Worm (Caenorhabditis elegans) whole organism, L4 larva: ENCODE data around the gene ZK666.8.

Experiments used
- F49E8.2 ChIP-seq: sonication (generic microtip); optimal IDR thresholded peaks from 2 replicates; lab custom pipeline; 2016; ENCODE audit warnings: missing compliant biosample characterization, mild to moderate bottlenecking, missing genetic modification characterization, borderline replicate concordance
- Y75B8A.6 ChIP-seq: fragments of 200-800 bp; sonication (Bioruptor generic); IDR thresholded peaks from 2 replicates; pipeline ENCODE4 v1.3.6; 2022; ENCODE audit warnings: missing genetic modification reagents, missing genetic modification characterization, missing compliant biosample characterization
- ZK546.5 ChIP-seq, 2 experiments: sonication (generic microtip); optimal IDR thresholded peaks; 2 replicates each; lab custom pipeline; 2017; ENCODE audit warnings: missing biosample characterization in 2 of 2, missing genetic modification characterization in 2 of 2
- ceh-20 ChIP-seq: fragments of 200-800 bp; sonication (Bioruptor generic); IDR thresholded peaks from 2 replicates; pipeline ENCODE4 v1.3.6; 2022; ENCODE audit warnings: missing genetic modification reagents, missing genetic modification characterization, missing compliant biosample characterization
- ceh-44 ChIP-seq: fragments of 200-800 bp; sonication (Bioruptor generic); IDR thresholded peaks from 2 replicates; pipeline ENCODE4 v1.3.6; 2022; ENCODE audit warnings: missing genetic modification reagents, missing genetic modification characterization, missing compliant biosample characterization
- ceh-62 ChIP-seq: sonication (generic microtip); optimal IDR thresholded peaks from 2 replicates; lab custom pipeline; 2017; ENCODE audit warnings: missing biosample characterization, missing genetic modification characterization
- dmd-8 ChIP-seq: fragments of 200-800 bp; sonication (Bioruptor generic); IDR thresholded peaks from 2 replicates; pipeline ENCODE4 v1.3.6; 2022; ENCODE audit warnings: missing genetic modification characterization, missing compliant biosample characterization
- dmd-9 ChIP-seq: fragments of 200-800 bp; sonication (Bioruptor generic); IDR thresholded peaks from 2 replicates; pipeline ENCODE4 v1.3.6; 2022; ENCODE audit warnings: missing genetic modification reagents, missing genetic modification characterization, missing compliant biosample characterization
- dpl-1 ChIP-seq: fragments of 150-350 bp; optimal IDR thresholded peaks from 2 replicates; lab custom pipeline; 2014; ENCODE audit warnings: missing biosample characterization, missing genetic modification reagents, missing genetic modification characterization
- duxl-1 ChIP-seq: sonication (generic microtip); optimal IDR thresholded peaks from 2 replicates; lab custom pipeline; 2016; ENCODE audit warnings: mild to moderate bottlenecking, missing genetic modification characterization, moderate library complexity, missing compliant biosample characterization; ENCODE audit not compliant: poor library complexity
- dve-1 ChIP-seq: sonication (generic microtip); optimal IDR thresholded peaks from 2 replicates; lab custom pipeline; 2017; ENCODE audit warnings: antibody characterized with exemption, mild to moderate bottlenecking, missing genetic modification characterization, missing compliant biosample characterization; ENCODE audit not compliant: insufficient read depth
- egl-27 ChIP-seq: sonication (generic microtip); optimal IDR thresholded peaks from 3 replicates; lab custom pipeline; 2017; ENCODE audit warnings: missing biosample characterization, missing genetic modification reagents, missing genetic modification characterization
- gei-8 ChIP-seq: fragments of 200-800 bp; sonication (Bioruptor generic); optimal IDR thresholded peaks from 2 replicates; lab custom pipeline; 2018; ENCODE audit warnings: mild to moderate bottlenecking, missing genetic modification characterization, missing compliant biosample characterization
- hlh-11 ChIP-seq: fragments of 200-800 bp; sonication (Bioruptor generic); optimal IDR thresholded peaks from 2 replicates; lab custom pipeline; 2018; ENCODE audit warnings: mild to moderate bottlenecking, missing genetic modification characterization, missing compliant biosample characterization
- hlh-30 ChIP-seq: sonication (generic microtip); optimal IDR thresholded peaks from 2 replicates; lab custom pipeline; 2017; ENCODE audit warnings: antibody characterized with exemption, mild to moderate bottlenecking, missing genetic modification characterization, missing compliant biosample characterization; ENCODE audit not compliant: insufficient read depth
- jun-1 ChIP-seq: fragments of 150-350 bp; optimal IDR thresholded peaks from 2 replicates; lab custom pipeline; 2014; ENCODE audit warnings: missing biosample characterization, missing genetic modification reagents, missing genetic modification characterization
- lim-7 ChIP-seq: fragments of 200-800 bp; sonication (Bioruptor generic); IDR thresholded peaks from 2 replicates; pipeline ENCODE4 v1.3.6; 2022; ENCODE audit warnings: missing genetic modification characterization, missing compliant biosample characterization
- lin-1 ChIP-seq: fragments of 200-800 bp; sonication (Bioruptor generic); IDR thresholded peaks from 2 replicates; pipeline ENCODE4 v1.3.6; 2022; ENCODE audit warnings: missing genetic modification reagents, missing genetic modification characterization, missing compliant biosample characterization
- lin-15B ChIP-seq: fragments of 150-350 bp; sonication (generic microtip); optimal IDR thresholded peaks from 3 replicates; lab custom pipeline; 2014; ENCODE audit warnings: missing biosample characterization, missing genetic modification characterization
- lin-29 ChIP-seq: fragments of 200-800 bp; sonication (Bioruptor generic); IDR thresholded peaks from 2 replicates; pipeline ENCODE4 v1.3.6; 2022; ENCODE audit warnings: missing genetic modification reagents, missing genetic modification characterization, missing compliant biosample characterization
- lin-38 ChIP-seq: fragments of 200-800 bp; sonication (Bioruptor generic); IDR thresholded peaks from 2 replicates; pipeline ENCODE4 v1.3.6; 2022; ENCODE audit warnings: missing genetic modification reagents, missing genetic modification characterization, missing compliant biosample characterization
- lsy-2 ChIP-seq, 2 experiments: fragments of 150-350 bp in 1 of 2; sonication (generic microtip) in 1 of 2; optimal IDR thresholded peaks; 2 replicates each; lab custom pipeline; 2014 to 2017; ENCODE audit warnings: missing biosample characterization in 2 of 2, missing genetic modification characterization in 2 of 2
- madf-9 ChIP-seq: fragments of 200-800 bp; sonication (Bioruptor generic); conservative IDR thresholded peaks from 2 replicates; pipeline ENCODE4 v1.3.6; 2022; ENCODE audit warnings: missing genetic modification reagents, missing genetic modification characterization, missing compliant biosample characterization
- mdl-1 ChIP-seq, 2 experiments: fragments of 150-350 bp in 1 of 2; sonication (generic microtip) in 1 of 2; optimal IDR thresholded peaks; 2 replicates each; lab custom pipeline; 2014 to 2017; ENCODE audit warnings: missing biosample characterization in 2 of 2, missing genetic modification characterization in 2 of 2
- mep-1 ChIP-seq: fragments of 150-350 bp; sonication (generic microtip); optimal IDR thresholded peaks from 3 replicates; lab custom pipeline; 2014; ENCODE audit warnings: missing biosample characterization, missing genetic modification characterization
- mes-2 ChIP-seq: sonication (generic microtip); optimal IDR thresholded peaks from 2 replicates; lab custom pipeline; 2016; ENCODE audit warnings: missing genotype, mild to moderate bottlenecking, missing genetic modification characterization, missing compliant biosample characterization; ENCODE audit not compliant: poor library complexity, severe bottlenecking
- mxl-2 ChIP-seq: fragments of 200-800 bp; sonication (Bioruptor generic); conservative IDR thresholded peaks from 2 replicates; pipeline ENCODE4 v1.3.6; 2022; ENCODE audit warnings: missing genetic modification reagents, missing genetic modification characterization, missing compliant biosample characterization
- mxl-3 ChIP-seq: fragments of 200-800 bp; sonication (Bioruptor generic); optimal IDR thresholded peaks from 2 replicates; lab custom pipeline; 2018; ENCODE audit warnings: mild to moderate bottlenecking, missing genetic modification characterization, missing compliant biosample characterization
- nhr-102 ChIP-seq: sonication (generic microtip); optimal IDR thresholded peaks from 2 replicates; lab custom pipeline; 2016; ENCODE audit warnings: mild to moderate bottlenecking, missing genetic modification characterization, moderate library complexity, missing compliant biosample characterization
- nhr-111 ChIP-seq: fragments of 200-800 bp; sonication (Bioruptor generic); optimal IDR thresholded peaks from 2 replicates; lab custom pipeline; 2018; ENCODE audit warnings: mild to moderate bottlenecking, missing genetic modification characterization, missing compliant biosample characterization
- nhr-28 ChIP-seq: fragments of 150-350 bp; optimal IDR thresholded peaks from 2 replicates; lab custom pipeline; 2014; ENCODE audit warnings: missing biosample characterization, missing genetic modification characterization
- nhr-48 ChIP-seq: sonication (generic microtip); optimal IDR thresholded peaks from 2 replicates; lab custom pipeline; 2016; ENCODE audit warnings: mild to moderate bottlenecking, missing genetic modification characterization, missing compliant biosample characterization
- nhr-76 ChIP-seq: fragments of 150-350 bp; optimal IDR thresholded peaks from 2 replicates; lab custom pipeline; 2014; ENCODE audit warnings: missing biosample characterization, missing genetic modification characterization
- pha-4 ChIP-seq, 2 experiments: fragments of 150-350 bp in 1 of 2; fragments of 200-800 bp in 1 of 2; sonication (Bioruptor generic) in 1 of 2; IDR thresholded peaks in 1 of 2; optimal IDR thresholded peaks in 1 of 2; 2 replicates each; pipeline versions ENCODE4 v1.3.6 to Lab custom; 2014 to 2022; ENCODE audit warnings: missing genetic modification characterization in 2 of 2, missing genetic modification reagents in 2 of 2, missing biosample characterization in 1 of 2, missing compliant biosample characterization in 1 of 2
- pqm-1 ChIP-seq: sonication (generic microtip); optimal IDR thresholded peaks from 2 replicates; lab custom pipeline; 2017; ENCODE audit warnings: missing biosample characterization, missing genetic modification characterization
- spr-3 ChIP-seq: fragments of 200-800 bp; sonication (Bioruptor generic); optimal IDR thresholded peaks from 2 replicates; lab custom pipeline; 2018; ENCODE audit warnings: mild to moderate bottlenecking, missing genetic modification characterization, missing compliant biosample characterization
- tag-97 ChIP-seq: fragments of 200-800 bp; sonication (Bioruptor generic); IDR thresholded peaks from 2 replicates; pipeline ENCODE4 v1.3.6; 2022; ENCODE audit warnings: missing genetic modification characterization, missing compliant biosample characterization
- unc-62 ChIP-seq, 3 experiments: fragments of 150-350 bp in 1 of 3; sonication (generic microtip); optimal IDR thresholded peaks in 2 of 3; peaks in 1 of 3; 1 replicate in 1 of 3; 2 replicates in 2 of 3; lab custom pipeline; 2014 to 2017; ENCODE audit warnings: missing biosample characterization in 3 of 3, missing genetic modification characterization in 3 of 3, missing genetic modification reagents in 3 of 3, missing genotype in 1 of 3
- zfp-3 ChIP-seq: fragments of 200-800 bp; sonication (Bioruptor generic); conservative IDR thresholded peaks from 2 replicates; pipeline ENCODE4 v1.3.6; 2022; ENCODE audit warnings: missing genetic modification reagents, missing genetic modification characterization, missing compliant biosample characterization
- zip-2 ChIP-seq: fragments of 150-350 bp; optimal IDR thresholded peaks from 2 replicates; lab custom pipeline; 2014; ENCODE audit warnings: missing biosample characterization, missing genetic modification characterization

ZK666.8 gene

DNA sequence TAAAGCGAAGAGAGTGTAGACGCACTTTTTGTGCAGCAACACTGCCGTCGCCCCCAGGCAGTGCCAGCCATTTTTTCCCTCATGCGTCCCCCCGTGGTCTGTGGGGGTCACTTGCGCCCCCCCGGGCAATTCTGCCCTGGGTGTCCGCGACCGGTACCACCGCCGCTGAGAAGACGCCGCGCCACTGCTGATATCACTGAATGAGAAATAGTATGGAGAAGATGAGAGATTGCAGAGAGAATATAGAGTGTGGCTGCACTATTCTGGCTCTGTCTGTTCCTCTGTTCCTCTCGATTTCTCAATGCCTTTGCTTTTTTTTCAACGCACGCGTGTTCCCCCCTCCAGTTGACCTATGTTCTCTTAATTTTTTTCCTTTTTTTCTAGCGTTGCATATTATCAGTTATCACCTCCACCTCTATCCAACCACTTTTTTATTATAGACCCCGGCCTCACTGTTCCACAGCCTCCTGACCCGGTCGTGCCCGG lies 34.8 kb upstream of the ZK666.8 start, which contains the start of gene mab-10 (continued):
- no peak for TF ChIP-seq egl-27 (tag; lab: Kevin White, UChicago)
- TF ChIP-seq lin-1 (GFP tag; lab: Robert Waterston, UW): peak; percentile 23; the same call in 1 of the 2 replicates
- no peak for TF ChIP-seq ZK546.5 (tag; optimal IDR thresholded peaks at IDR 0.05; lab: Kevin White, UChicago)
- peak; percentile 20 for TF ChIP-seq duxl-1 (tag; lab: Kevin White, UChicago)
- TF ChIP-seq mes-2: peak; percentile 55
- TF ChIP-seq lim-7 (GFP tag; lab: Robert Waterston, UW): 0 out of 2 replicates have a peak, but pooled peaks have one; percentile 7
- TF ChIP-seq lsy-2 (tag; optimal IDR thresholded peaks at IDR 0.05; lab: Kevin White, UChicago): peak in 1 of 2 experiments; percentile 53
- TF ChIP-seq zfp-3 (GFP tag; lab: Robert Waterston, UW): no peak
- peak; percentile 46; the same call in 1 of the 2 replicates for TF ChIP-seq ceh-20 (GFP tag; lab: Robert Waterston, UW)
- no peak for TF ChIP-seq Y75B8A.6
- TF ChIP-seq dmd-8: no peak
- no peak for TF ChIP-seq unc-62 (GFP tag; optimal IDR thresholded peaks at IDR 0.05 in 1 of 2; lab: Kevin White, UChicago)
- TF ChIP-seq unc-62 (tag; optimal IDR thresholded peaks at IDR 0.05; lab: Kevin White, UChicago): no peak
- TF ChIP-seq lin-15B (tag; lab: Kevin White, UChicago): no peak
- peak; percentile 90 for TF ChIP-seq hlh-11
- peak; percentile 14 to 80 for TF ChIP-seq mdl-1 (tag; optimal IDR thresholded peaks at IDR 0.05; lab: Kevin White, UChicago)

DNA sequence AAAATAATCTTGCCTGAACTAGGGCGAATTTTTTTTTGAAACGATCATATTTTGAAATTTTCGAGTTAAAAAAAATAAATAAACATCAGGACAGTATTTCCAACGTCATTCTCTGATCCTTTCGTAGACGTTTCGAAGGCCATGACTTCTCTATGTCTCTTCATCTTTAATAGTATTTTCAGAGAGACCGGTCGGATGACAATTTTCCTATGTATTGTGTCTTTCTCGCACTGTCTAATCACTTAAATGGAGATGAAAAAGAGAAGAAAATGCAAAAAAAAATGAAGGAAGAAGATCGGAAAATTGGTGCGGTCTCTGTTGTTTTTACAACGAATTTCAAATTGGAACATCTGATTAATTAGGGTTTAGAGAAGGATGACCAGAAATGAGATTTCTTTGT lies 32.2 kb upstream of the ZK666.8 start:
- TF ChIP-seq nhr-28: peak; percentile 53
- TF ChIP-seq madf-9: no peak
- no peak for TF ChIP-seq pha-4 (GFP tag; IDR thresholded peaks at IDR 0.05; lab: Robert Waterston, UW)
- no peak for TF ChIP-seq pha-4 (tag; optimal IDR thresholded peaks at IDR 0.05; lab: Kevin White, UChicago)
- TF ChIP-seq hlh-30 (tag; lab: Kevin White, UChicago): peak; percentile 38
- TF ChIP-seq mep-1: peak; percentile 41
- peak in 1 of 2 experiments; percentile 31 for TF ChIP-seq unc-62 (GFP tag; optimal IDR thresholded peaks at IDR 0.05 in 1 of 2; lab: Kevin White, UChicago)
- no peak for TF ChIP-seq unc-62 (tag; optimal IDR thresholded peaks at IDR 0.05; lab: Kevin White, UChicago)
- TF ChIP-seq hlh-11: peak; percentile 50
- TF ChIP-seq lin-38 (GFP tag; lab: Robert Waterston, UW): no peak
- TF ChIP-seq nhr-102 (tag; lab: Kevin White, UChicago): no peak
- TF ChIP-seq dve-1 (tag; lab: Kevin White, UChicago): peak; percentile 26
- TF ChIP-seq mdl-1 (tag; optimal IDR thresholded peaks at IDR 0.05; lab: Kevin White, UChicago): peak in 1 of 2 experiments; percentile 6
- no peak for TF ChIP-seq zfp-3 (GFP tag; lab: Robert Waterston, UW)

DNA sequence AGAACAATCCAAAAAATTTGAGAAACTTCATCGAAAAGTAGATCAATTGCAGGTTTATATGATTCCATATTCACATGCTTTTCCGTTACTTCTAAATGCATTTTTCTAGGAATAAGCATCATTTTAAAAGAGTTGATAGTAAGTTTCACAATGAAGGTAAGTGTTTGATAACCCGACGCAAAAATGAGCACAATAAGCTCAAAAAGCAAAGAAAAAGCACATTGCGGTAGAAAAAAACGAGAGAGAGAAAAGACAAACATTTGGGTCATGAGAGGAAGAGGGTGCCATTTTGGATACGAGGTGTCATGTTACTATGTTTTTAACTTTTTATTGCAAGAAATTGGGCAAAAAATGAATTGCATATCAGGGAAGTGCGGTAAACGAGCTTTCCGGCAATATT lies 31.4 kb upstream of the ZK666.8 start, which contains the start of gene F59B10.6:
F59B10.6 (minus strand) TSS at position 101 of the 400 bp plus-strand sequence.
- TF ChIP-seq ceh-44 (GFP tag; lab: Robert Waterston, UW) (no peak), nhr-76 (tag; lab: Kevin White, UChicago) (no peak), dpl-1 (GFP tag; lab: Kevin White, UChicago) (no peak), nhr-48 (tag; lab: Kevin White, UChicago) (no peak), mxl-3 (GFP tag; lab: Kevin White, UChicago) (no peak), zip-2 (tag; lab: Kevin White, UChicago) (no peak), tag-97 (GFP tag; lab: Robert Waterston, UW) (no peak), pqm-1 (tag; lab: Kevin White, UChicago) (no peak), dmd-9 (no peak), jun-1 (tag; lab: Kevin White, UChicago) (no peak), mxl-2 (GFP tag; lab: Robert Waterston, UW) (no peak), F49E8.2 (tag; lab: Kevin White, UChicago) (no peak), gei-8 (GFP tag; lab: Kevin White, UChicago) (no peak), spr-3 (GFP tag; lab: Kevin White, UChicago) (no peak), nhr-111 (GFP tag; lab: Kevin White, UChicago) (no peak), lin-29 (GFP tag; lab: Robert Waterston, UW) (no peak), ceh-62 (tag; lab: Kevin White, UChicago) (no peak)
- TF ChIP-seq, all 104 proteins: peak for 0
